Worm (Caenorhabditis elegans): ENCODE data around the gene cyp-13A10.

The cyp-13A10 gene

DNA sequence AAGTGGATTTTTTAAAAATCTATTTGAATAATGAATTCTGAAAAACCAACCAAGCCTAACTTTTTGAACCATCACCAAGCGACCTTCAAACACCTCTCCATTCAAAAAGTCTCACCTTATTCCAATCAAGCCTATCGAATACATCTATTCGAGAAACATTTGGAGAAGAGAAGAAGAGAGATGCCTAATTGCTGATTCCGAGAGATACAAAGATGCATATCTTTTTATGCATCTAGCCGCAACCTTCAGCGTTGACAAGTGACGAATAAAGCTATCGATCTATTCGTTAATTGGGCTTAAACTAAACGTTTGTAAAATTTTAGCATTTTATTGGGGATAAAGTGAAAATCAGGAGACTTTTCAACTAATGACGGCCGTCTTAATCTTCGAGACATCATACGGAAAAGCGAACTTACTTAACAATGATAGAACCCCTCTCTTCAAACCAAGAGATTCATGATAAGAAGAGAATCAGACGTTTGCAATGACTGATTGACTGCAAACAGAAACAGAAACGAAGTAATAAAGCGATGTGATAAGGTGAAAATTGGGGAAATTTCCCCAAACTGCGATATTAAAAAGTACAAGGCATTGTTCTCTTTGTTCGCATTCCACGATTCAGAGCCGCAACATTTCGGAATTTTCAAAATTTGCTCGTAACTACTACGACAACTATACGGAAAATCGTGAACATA is 17.6 kb downstream of the cyp-13A10 start:
- TF ChIP-seq zag-1 (tag; optimal IDR thresholded peaks at IDR 0.05) = no peak
- peak; percentile 58 for TF ChIP-seq nhr-25 (tag; optimal IDR thresholded peaks at IDR 0.05)
- no peak for TF ChIP-seq ZK546.5 (tag; optimal IDR thresholded peaks at IDR 0.05)
- TF ChIP-seq elt-2 (tag; optimal IDR thresholded peaks at IDR 0.05) = peak; percentile 70
- TF ChIP-seq fos-1 (tag; optimal IDR thresholded peaks at IDR 0.05) = no peak
- TF ChIP-seq ceh-16 (tag; optimal IDR thresholded peaks at IDR 0.05) = peak; percentile 7
- TF ChIP-seq pha-4 (tag; optimal IDR thresholded peaks at IDR 0.05) = peak; percentile 31
- peak; percentile 96 for TF ChIP-seq elt-1 (tag; optimal IDR thresholded peaks at IDR 0.05)
- TF ChIP-seq pqm-1 (tag; optimal IDR thresholded peaks at IDR 0.05) = peak; percentile 72

DNA sequence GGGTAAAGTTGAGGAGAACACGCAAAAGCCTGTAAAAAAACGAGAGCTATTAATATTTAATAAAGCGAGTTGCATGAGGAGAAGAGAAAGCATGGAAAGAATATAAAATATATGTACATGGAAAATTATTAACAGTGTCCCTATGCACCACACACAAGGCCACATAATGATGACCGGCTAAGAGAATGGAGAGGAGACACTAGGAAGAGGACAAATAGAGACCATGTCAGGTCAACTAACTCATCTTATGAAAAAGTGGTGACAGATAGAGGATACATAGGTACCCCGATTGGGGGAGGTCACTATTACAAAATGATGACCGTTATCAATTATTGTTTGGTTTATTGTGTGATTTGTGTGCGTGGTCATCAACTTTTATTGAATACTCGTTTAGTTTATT is 18.2 kb downstream of the cyp-13A10 start, which contains the start of gene fzr-1:
Gene fzr-1, minus strand, starts transcription at position 29 of the 400 bp plus-strand sequence.
- TF ChIP-seq nhr-23 (tag; optimal IDR thresholded peaks at IDR 0.05) = peak; percentile 24
- no peak for TF ChIP-seq mdl-1 (tag; optimal IDR thresholded peaks at IDR 0.05)
- TF ChIP-seq tbx-2 (tag; optimal IDR thresholded peaks at IDR 0.05) = no peak
- TF ChIP-seq nhr-12 (tag; optimal IDR thresholded peaks at IDR 0.05) = no peak

DNA sequence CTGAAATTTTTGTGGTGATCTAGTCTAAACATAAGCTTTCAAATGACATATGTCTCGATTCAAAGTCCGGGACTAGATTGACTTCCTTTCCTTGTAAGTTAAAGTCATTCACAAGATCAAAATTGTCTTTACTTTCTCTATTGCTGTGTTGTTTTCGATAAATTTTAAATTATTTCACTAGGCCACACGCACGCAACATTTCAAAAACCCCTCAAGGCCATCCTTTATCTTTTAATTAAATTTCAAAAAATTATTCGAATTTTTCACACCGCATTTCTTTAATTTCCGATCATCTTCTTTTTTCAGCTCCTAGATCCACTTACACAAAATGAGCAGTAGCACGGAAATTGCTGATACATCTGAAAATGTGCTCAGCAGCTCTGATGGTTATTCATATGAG is 26.4 kb downstream of the cyp-13A10 start, which contains the start of gene ZK1307.7:
Gene ZK1307.7, plus strand, starts transcription at position 301 of the 400 bp plus-strand sequence.
- TF ChIP-seq mdl-1 (tag; optimal IDR thresholded peaks at IDR 0.05) = no peak
- TF ChIP-seq ceh-28 (tag; optimal IDR thresholded peaks at IDR 0.05) = no peak
- TF ChIP-seq nhr-25 (tag; optimal IDR thresholded peaks at IDR 0.05) = no peak
- no peak for TF ChIP-seq ceh-16 (tag; optimal IDR thresholded peaks at IDR 0.05)
- no peak for TF ChIP-seq lsy-12 (tag; optimal IDR thresholded peaks at IDR 0.05)
- TF ChIP-seq hmg-11 (tag; optimal IDR thresholded peaks at IDR 0.05) = no peak
- no peak for TF ChIP-seq elt-2 (tag; optimal IDR thresholded peaks at IDR 0.05)
- TF ChIP-seq nhr-77 (tag; optimal IDR thresholded peaks at IDR 0.05) = no peak
- no peak for TF ChIP-seq daf-12 (tag; optimal IDR thresholded peaks at IDR 0.05)
- TF ChIP-seq fkh-10 (GFP tag; optimal IDR thresholded peaks at IDR 0.05) = no peak
- TF ChIP-seq nhr-12 (tag; optimal IDR thresholded peaks at IDR 0.05) = no peak
- no peak for TF ChIP-seq zag-1 (tag; optimal IDR thresholded peaks at IDR 0.05)
- no peak for TF ChIP-seq unc-39 (tag; optimal IDR thresholded peaks at IDR 0.05)

DNA sequence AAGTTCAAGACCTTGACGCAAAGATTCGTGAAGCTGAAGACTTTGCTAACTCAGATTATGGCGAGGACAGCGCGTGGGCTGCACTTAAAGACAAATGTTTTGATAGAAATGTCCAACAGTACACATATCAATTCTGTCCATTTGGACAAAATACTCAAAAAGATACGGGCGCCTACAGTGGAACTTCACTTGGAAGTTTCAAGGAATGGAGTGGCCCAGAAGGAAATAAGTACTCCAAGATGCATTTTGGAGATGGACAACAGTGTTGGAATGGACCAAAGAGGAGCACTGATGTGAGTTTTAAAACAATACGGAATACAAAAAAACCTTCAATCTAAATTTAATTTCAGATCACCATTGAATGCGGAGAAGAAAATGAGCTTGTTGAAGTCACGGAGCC is 36.8 kb downstream of the cyp-13A10 start:
- TF ChIP-seq nhr-23 (tag; optimal IDR thresholded peaks at IDR 0.05) (no peak), pqm-1 (tag; optimal IDR thresholded peaks at IDR 0.05) (no peak), sea-2 (GFP tag; optimal IDR thresholded peaks at IDR 0.05) (no peak), lsy-12 (tag; optimal IDR thresholded peaks at IDR 0.05) (no peak), snpc-4 (tag; optimal IDR thresholded peaks at IDR 0.05) (no peak), mml-1 (tag; optimal IDR thresholded peaks at IDR 0.05) (no peak), ama-1 (optimal IDR thresholded peaks at IDR 0.05) (no peak), unc-62 (GFP tag; optimal IDR thresholded peaks at IDR 0.05) (no peak), elt-1 (tag; optimal IDR thresholded peaks at IDR 0.05) (no peak), fkh-10 (GFP tag; optimal IDR thresholded peaks at IDR 0.05) (no peak), ceh-9 (tag; optimal IDR thresholded peaks at IDR 0.05) (no peak), zag-1 (tag; optimal IDR thresholded peaks at IDR 0.05) (no peak), nhr-28 (tag; optimal IDR thresholded peaks at IDR 0.05) (no peak), nfya-1 (tag; optimal IDR thresholded peaks at IDR 0.05; ENCODE audit: insufficient read depth) (no peak), nhr-76 (tag; optimal IDR thresholded peaks at IDR 0.05) (no peak)

DNA sequence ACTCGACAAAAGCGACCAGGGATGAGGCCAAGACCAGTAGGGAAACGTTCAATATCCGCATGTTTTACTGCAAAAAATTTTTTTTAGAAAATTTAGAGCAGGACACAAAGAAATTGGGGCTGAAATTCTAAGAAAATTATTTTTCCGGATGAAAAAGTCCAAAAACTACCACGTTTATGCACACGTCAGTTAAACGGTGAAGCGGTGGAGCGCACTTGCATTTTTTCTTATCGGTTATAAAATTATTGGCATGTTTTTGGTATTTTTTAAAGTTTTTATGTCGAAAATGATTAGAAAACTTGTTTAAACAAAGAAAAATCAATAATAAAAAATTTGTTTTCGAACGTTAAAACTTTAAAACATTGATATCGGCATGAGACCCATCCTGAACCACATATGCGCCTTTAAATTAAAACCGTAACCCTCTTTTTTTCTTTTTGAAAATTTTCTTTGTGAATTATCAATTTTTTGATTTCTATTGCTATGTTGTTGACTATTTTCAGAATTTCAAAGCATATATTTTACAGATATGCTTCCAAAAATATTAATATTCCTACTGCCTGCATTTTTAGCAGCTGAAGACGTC is 38.5 kb downstream of the cyp-13A10 start, which contains the start of the genes dnj-20 and ZK1307.8:
Gene dnj-20, minus strand, starts transcription at position 67 of the 586 bp plus-strand sequence.
Gene ZK1307.8, plus strand, starts transcription at position 504 of the 586 bp plus-strand sequence.
- peak; percentile 9 for TF ChIP-seq pha-4 (tag; optimal IDR thresholded peaks at IDR 0.05)
- peak; percentile 45 for TF ChIP-seq elt-2 (tag; optimal IDR thresholded peaks at IDR 0.05)
- no peak for TF ChIP-seq ztf-4 (tag; optimal IDR thresholded peaks at IDR 0.05)
- peak; percentile 34 for TF ChIP-seq pqm-1 (tag; optimal IDR thresholded peaks at IDR 0.05)
- TF ChIP-seq snpc-4 (tag; optimal IDR thresholded peaks at IDR 0.05) = no peak
- TF ChIP-seq ceh-9 (tag; optimal IDR thresholded peaks at IDR 0.05) = no peak
- TF ChIP-seq lin-15B (tag; optimal IDR thresholded peaks at IDR 0.05) = peak; percentile 40
- TF ChIP-seq hmg-11 (tag; optimal IDR thresholded peaks at IDR 0.05) = peak; percentile 33
- peak; percentile 22 for TF ChIP-seq lin-39 (tag; optimal IDR thresholded peaks at IDR 0.05)
- peak; percentile 34 for TF ChIP-seq nfya-1 (tag; optimal IDR thresholded peaks at IDR 0.05; ENCODE audit: insufficient read depth)

Data from whole organism, L3 larva.